Fruit fly (Drosophila melanogaster) whole organism, embryonic: ENCODE data around the gene CG6800.

Source experiments
- B-H1 ChIP-seq: fragments of 200-800 bp; sonication (Bioruptor generic); IDR thresholded peaks from 3 replicates; pipeline ENCODE4 v1.3.6; 2022; ENCODE audit warnings: missing biosample characterization, missing genetic modification characterization
- CG10654 ChIP-seq: fragments of 200-800 bp; sonication (Bioruptor generic); optimal IDR thresholded peaks from 2 replicates; lab custom pipeline; 2016; ENCODE audit warnings: missing biosample characterization, missing genetic modification characterization
- CG12104 ChIP-seq: fragments of 200-800 bp; sonication (Bioruptor generic); optimal IDR thresholded peaks from 3 replicates; lab custom pipeline; 2016; ENCODE audit warnings: missing biosample characterization, missing genetic modification characterization
- CG12769 ChIP-seq: fragments of 200-800 bp; sonication (Bioruptor generic); optimal IDR thresholded peaks from 2 replicates; lab custom pipeline; 2019; ENCODE audit warnings: missing biosample characterization, mild to moderate bottlenecking, missing genetic modification characterization, moderate library complexity
- CG14014 ChIP-seq: fragments of 200-800 bp; sonication (Bioruptor generic); IDR thresholded peaks from 2 replicates; pipeline ENCODE4 v1.3.6; 2022; ENCODE audit warnings: missing biosample characterization, missing genetic modification characterization
- CG14860 ChIP-seq: fragments of 200-800 bp; sonication (Bioruptor generic); IDR thresholded peaks from 3 replicates; pipeline ENCODE4 v1.3.6; 2022; ENCODE audit warnings: missing biosample characterization, missing genetic modification characterization; ENCODE audit not compliant: partially characterized antibody
- CG14965 ChIP-seq: fragments of 200-800 bp; sonication (Bioruptor generic); optimal IDR thresholded peaks from 2 replicates; lab custom pipeline; 2016; ENCODE audit warnings: missing biosample characterization, missing genetic modification characterization, borderline replicate concordance
- CG17612 ChIP-seq: fragments of 200-800 bp; sonication (Bioruptor generic); IDR thresholded peaks from 2 replicates; pipeline ENCODE4 v1.3.6; 2022; ENCODE audit warnings: missing biosample characterization, missing genetic modification characterization
- CG18619 ChIP-seq: fragments of 200-800 bp; sonication (Bioruptor generic); optimal IDR thresholded peaks from 3 replicates; lab custom pipeline; 2017; ENCODE audit warnings: missing biosample characterization, mild to moderate bottlenecking, missing genetic modification characterization
- CG33557 ChIP-seq: fragments of 200-800 bp; sonication (Bioruptor generic); optimal IDR thresholded peaks from 2 replicates; lab custom pipeline; 2019; ENCODE audit warnings: missing biosample characterization, mild to moderate bottlenecking, missing genetic modification characterization, moderate library complexity
- CG4360 ChIP-seq: fragments of 200-800 bp; sonication (Bioruptor generic); IDR thresholded peaks from 2 replicates; pipeline ENCODE4 v1.3.6; 2022; ENCODE audit warnings: missing biosample characterization, missing genetic modification characterization
- CG6683 ChIP-seq: fragments of 200-800 bp; sonication (Bioruptor generic); optimal IDR thresholded peaks from 2 replicates; lab custom pipeline; 2017; ENCODE audit warnings: missing biosample characterization, mild to moderate bottlenecking, missing genetic modification characterization, missing genetic modification reagents
- CG6791 ChIP-seq: fragments of 200-800 bp; sonication (Bioruptor generic); IDR thresholded peaks from 3 replicates; pipeline ENCODE4 v1.3.6; 2022; ENCODE audit warnings: missing biosample characterization, missing genetic modification characterization; ENCODE audit not compliant: partially characterized antibody
- CG6813 ChIP-seq: fragments of 200-800 bp; sonication (Bioruptor generic); optimal IDR thresholded peaks from 2 replicates; lab custom pipeline; 2017; ENCODE audit warnings: missing biosample characterization, missing genetic modification characterization, mild to moderate bottlenecking, moderate library complexity, missing genetic modification reagents
- CG6854 ChIP-seq: fragments of 200-800 bp; sonication (Bioruptor generic); optimal IDR thresholded peaks from 3 replicates; lab custom pipeline; 2017; ENCODE audit warnings: missing biosample characterization, mild to moderate bottlenecking, missing genetic modification characterization
- CG7271 ChIP-seq: fragments of 200-800 bp; sonication (Bioruptor generic); optimal IDR thresholded peaks from 2 replicates; lab custom pipeline; 2018; ENCODE audit warnings: missing biosample characterization, mild to moderate bottlenecking, missing genetic modification characterization, moderate library complexity
- CG7372 ChIP-seq: fragments of 200-800 bp; sonication (Bioruptor generic); IDR thresholded peaks from 2 replicates; pipeline ENCODE4 v1.3.6; 2022; ENCODE audit warnings: missing biosample characterization, missing genetic modification characterization
- CG8281 ChIP-seq: fragments of 200-800 bp; sonication (Bioruptor generic); optimal IDR thresholded peaks from 2 replicates; lab custom pipeline; 2018; ENCODE audit warnings: missing biosample characterization, mild to moderate bottlenecking, missing genetic modification characterization, moderate library complexity
- CG9727 ChIP-seq: fragments of 200-800 bp; sonication (Bioruptor generic); optimal IDR thresholded peaks from 3 replicates; lab custom pipeline; 2017; ENCODE audit warnings: missing biosample characterization, mild to moderate bottlenecking, missing genetic modification characterization
- CkIIα-i1 ChIP-seq: fragments of 200-800 bp; sonication (Bioruptor generic); IDR thresholded peaks from 2 replicates; pipeline ENCODE4 v1.3.6; 2022; ENCODE audit warnings: missing biosample characterization, missing genetic modification characterization
- HmgZ ChIP-seq: fragments of 200-800 bp; sonication (Bioruptor generic); optimal IDR thresholded peaks from 2 replicates; lab custom pipeline; 2018; ENCODE audit warnings: missing biosample characterization, mild to moderate bottlenecking, missing genetic modification characterization
- MBD-R2 ChIP-seq: fragments of 200-800 bp; sonication (Bioruptor generic); IDR thresholded peaks from 2 replicates; pipeline ENCODE4 v1.3.6; 2022; ENCODE audit warnings: missing biosample characterization, missing genetic modification characterization
- Oli ChIP-seq: fragments of 200-800 bp; sonication (Bioruptor generic); optimal IDR thresholded peaks from 2 replicates; lab custom pipeline; 2018; ENCODE audit warnings: missing biosample characterization, mild to moderate bottlenecking, missing genetic modification characterization, moderate library complexity
- Optix ChIP-seq: fragments of 200-800 bp; sonication (Bioruptor generic); IDR thresholded peaks from 3 replicates; pipeline ENCODE4 v1.3.6; 2022; ENCODE audit warnings: missing biosample characterization, missing genetic modification characterization
- Sry-δ ChIP-seq: fragments of 200-800 bp; sonication (Bioruptor generic); optimal IDR thresholded peaks from 2 replicates; lab custom pipeline; 2016; ENCODE audit warnings: missing biosample characterization, missing genetic modification characterization
- TFAM ChIP-seq: fragments of 200-800 bp; sonication (Bioruptor generic); optimal IDR thresholded peaks from 2 replicates; lab custom pipeline; 2017; ENCODE audit warnings: missing biosample characterization, missing genetic modification characterization, inconsistent platforms
- Trl ChIP-seq, 3 experiments: fragments of >200 bp in 2 of 3; fragments of 200-800 bp in 1 of 3; sonication (Bioruptor generic) in 1 of 3; optimal IDR thresholded peaks; 2 replicates in 1 of 3; 3 replicates in 2 of 3; lab custom pipeline; 2016 to 2017; ENCODE audit warnings: missing biosample characterization in 1 of 3, missing genetic modification characterization in 1 of 3
- amos ChIP-seq: fragments of 200-800 bp; sonication (Bioruptor generic); IDR thresholded peaks from 2 replicates; pipeline ENCODE4 v1.3.6; 2022; ENCODE audit warnings: missing biosample characterization, missing genetic modification characterization; ENCODE audit not compliant: partially characterized antibody
- cas ChIP-seq: fragments of 200-800 bp; sonication (Bioruptor generic); IDR thresholded peaks from 2 replicates; pipeline ENCODE4 v1.3.6; 2022; ENCODE audit warnings: missing biosample characterization, missing genetic modification characterization
- cg ChIP-seq: fragments of 200-800 bp; sonication (Bioruptor generic); optimal IDR thresholded peaks from 3 replicates; lab custom pipeline; 2019; ENCODE audit warnings: missing biosample characterization, mild to moderate bottlenecking, missing genetic modification characterization, moderate library complexity
- dan ChIP-seq: fragments of 200-800 bp; sonication (Bioruptor generic); IDR thresholded peaks from 2 replicates; pipeline ENCODE4 v1.3.6; 2022; ENCODE audit warnings: missing biosample characterization, missing genetic modification characterization
- gce ChIP-seq: fragments of 200-800 bp; sonication (Bioruptor generic); IDR thresholded peaks from 3 replicates; pipeline ENCODE4 v1.3.6; 2022; ENCODE audit warnings: missing biosample characterization, missing genetic modification characterization
- gem ChIP-seq: fragments of 200-800 bp; sonication (Bioruptor generic); optimal IDR thresholded peaks from 2 replicates; lab custom pipeline; 2019; ENCODE audit warnings: missing biosample characterization, mild to moderate bottlenecking, missing genetic modification characterization, moderate library complexity
- gfzf ChIP-seq: fragments of 200-800 bp; sonication (Bioruptor generic); optimal IDR thresholded peaks from 2 replicates; lab custom pipeline; 2016; ENCODE audit warnings: missing biosample characterization, mild to moderate bottlenecking, missing genetic modification characterization, moderate library complexity
- gt ChIP-seq: fragments of 200-800 bp; sonication (Bioruptor generic); IDR thresholded peaks from 2 replicates; pipeline ENCODE4 v1.3.6; 2022; ENCODE audit warnings: missing biosample characterization, missing genetic modification characterization
- jing ChIP-seq: fragments of 200-800 bp; sonication (Bioruptor generic); optimal IDR thresholded peaks from 2 replicates; lab custom pipeline; 2018; ENCODE audit warnings: missing biosample characterization, mild to moderate bottlenecking, missing genetic modification characterization
- org-1 ChIP-seq: fragments of 200-800 bp; sonication (Bioruptor generic); optimal IDR thresholded peaks from 2 replicates; lab custom pipeline; 2017; ENCODE audit warnings: missing biosample characterization, missing genetic modification characterization
- p53 ChIP-seq: fragments of 200-800 bp; sonication (Bioruptor generic); optimal IDR thresholded peaks from 2 replicates; lab custom pipeline; 2016; ENCODE audit warnings: missing biosample characterization, missing genetic modification characterization
- psq ChIP-seq: fragments of 200-800 bp; sonication (Bioruptor generic); optimal IDR thresholded peaks from 2 replicates; lab custom pipeline; 2017; ENCODE audit warnings: missing biosample characterization, missing genetic modification characterization
- sc ChIP-seq, 3 experiments: fragments of >200 bp in 2 of 3; fragments of 200-800 bp in 1 of 3; sonication (Bioruptor generic) in 1 of 3; optimal IDR thresholded peaks; 2 replicates in 2 of 3; 3 replicates in 1 of 3; lab custom pipeline; 2017; ENCODE audit warnings: mild to moderate bottlenecking in 1 of 3, missing biosample characterization in 1 of 3, missing genetic modification characterization in 1 of 3, missing genetic modification reagents in 1 of 3
- schlank ChIP-seq: fragments of 200-800 bp; sonication (Bioruptor generic); optimal IDR thresholded peaks from 2 replicates; lab custom pipeline; 2018; ENCODE audit warnings: missing biosample characterization, mild to moderate bottlenecking, missing genetic modification characterization
- sna ChIP-seq: fragments of 200-800 bp; sonication (Bioruptor generic); IDR thresholded peaks from 2 replicates; pipeline ENCODE4 v1.3.6; 2022; ENCODE audit warnings: missing biosample characterization, missing genetic modification characterization; ENCODE audit not compliant: partially characterized antibody
- sob ChIP-seq: fragments of 200-800 bp; sonication (Bioruptor generic); IDR thresholded peaks from 2 replicates; pipeline ENCODE4 v1.3.6; 2022; ENCODE audit warnings: missing biosample characterization, missing genetic modification characterization
- sr ChIP-seq: fragments of 200-800 bp; sonication (Bioruptor generic); IDR thresholded peaks from 3 replicates; pipeline ENCODE4 v1.3.6; 2022; ENCODE audit warnings: missing biosample characterization, missing genetic modification characterization
- stwl ChIP-seq: fragments of 200-800 bp; sonication (Bioruptor generic); optimal IDR thresholded peaks from 3 replicates; lab custom pipeline; 2018; ENCODE audit warnings: missing biosample characterization, mild to moderate bottlenecking, missing genetic modification characterization, moderate library complexity
- tgo ChIP-seq: fragments of 200-800 bp; sonication (Bioruptor generic); IDR thresholded peaks from 3 replicates; pipeline ENCODE4 v1.3.6; 2022; ENCODE audit warnings: missing biosample characterization, missing genetic modification characterization
- tx ChIP-seq: fragments of 200-800 bp; sonication (Bioruptor generic); optimal IDR thresholded peaks from 2 replicates; lab custom pipeline; 2016; ENCODE audit warnings: missing biosample characterization, missing genetic modification characterization
- vfl ChIP-seq: fragments of 200-800 bp; sonication (Bioruptor generic); optimal IDR thresholded peaks from 2 replicates; lab custom pipeline; 2016; ENCODE audit warnings: missing biosample characterization, missing genetic modification characterization
- wdn ChIP-seq: fragments of 200-800 bp; sonication (Bioruptor generic); IDR thresholded peaks from 2 replicates; pipeline ENCODE4 v1.3.6; 2022; ENCODE audit warnings: missing biosample characterization, missing genetic modification characterization
- zen2 ChIP-seq: fragments of 200-800 bp; sonication (Bioruptor generic); IDR thresholded peaks from 3 replicates; pipeline ENCODE4 v1.3.6; 2022; ENCODE audit warnings: missing biosample characterization, missing genetic modification characterization; ENCODE audit not compliant: partially characterized antibody

The CG6800 gene

DNA sequence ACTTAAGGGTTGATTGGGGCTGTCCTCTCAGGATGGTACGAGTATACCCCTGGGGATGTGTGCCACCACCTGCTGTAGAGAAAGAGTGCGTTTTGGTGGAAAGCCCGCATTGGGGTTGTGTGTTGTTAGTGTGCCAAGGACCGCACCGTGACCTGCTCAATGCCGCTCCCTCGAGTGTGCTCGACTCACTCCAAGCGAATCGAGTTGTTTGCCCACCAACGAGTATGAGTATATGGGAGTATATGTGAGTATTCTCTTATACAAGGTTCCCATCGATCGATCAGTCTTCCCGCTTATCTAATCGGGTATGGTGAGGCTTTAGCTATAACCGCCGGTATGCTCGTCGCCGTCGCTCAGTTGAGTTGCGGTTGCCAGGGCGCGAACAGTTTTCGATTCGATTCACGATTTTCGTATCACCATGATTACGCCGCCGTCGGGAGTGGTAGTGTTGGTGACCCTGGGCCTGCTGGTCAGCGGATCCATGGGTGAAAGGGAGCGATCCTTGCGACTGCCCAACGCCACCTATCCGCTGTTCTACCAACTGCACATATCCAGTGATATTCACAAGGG, 36.1 kb upstream of the CG6800 start, which contains the start of gene CG5849 (continued):
- no peak for TF ChIP-seq vfl (GFP tag; lab: Kevin White, UChicago)
- no peak for TF ChIP-seq tx
- TF ChIP-seq Sry-δ = no peak
- TF ChIP-seq psq (GFP tag; lab: Kevin White, UChicago) = no peak
- no peak for TF ChIP-seq gce (GFP tag; lab: Robert Waterston, UW)
- no peak for TF ChIP-seq CG14965 (GFP tag; lab: Kevin White, UChicago)
- no peak for TF ChIP-seq CG6683
- no peak for TF ChIP-seq sc (optimal IDR thresholded peaks at IDR 0.05; lab: Kevin White, UChicago)
- TF ChIP-seq sc (GFP tag; optimal IDR thresholded peaks at IDR 0.05; lab: Kevin White, UChicago) = no peak
- TF ChIP-seq gfzf (GFP tag; lab: Kevin White, UChicago) = no peak
- no peak for TF ChIP-seq gem (tag; lab: Kevin White, UChicago)
- TF ChIP-seq CG12769 (tag; lab: Kevin White, UChicago) = no peak
- TF ChIP-seq sna = no peak
- TF ChIP-seq dan (GFP tag; lab: Robert Waterston, UW) = no peak
- TF ChIP-seq Trl (optimal IDR thresholded peaks at IDR 0.05; lab: Kevin White, UChicago) = peak; percentile 6 to 14
- TF ChIP-seq Trl (GFP tag; optimal IDR thresholded peaks at IDR 0.05; lab: Kevin White, UChicago) = no peak
- no peak for TF ChIP-seq CG12104 (GFP tag; lab: Kevin White, UChicago)
- TF ChIP-seq sr = no peak
- TF ChIP-seq CG7372 = no peak
- no peak for TF ChIP-seq CG6854 (GFP tag; lab: Kevin White, UChicago)
- TF ChIP-seq CG17612 (GFP tag; lab: Robert Waterston, UW) = 0 out of 2 replicates have a peak, but pooled peaks have one; percentile 24
- TF ChIP-seq cas (GFP tag; lab: Robert Waterston, UW) = no peak
- no peak for TF ChIP-seq Oli
- no peak for TF ChIP-seq TFAM (GFP tag; lab: Kevin White, UChicago)
- TF ChIP-seq CG4360 = no peak
- TF ChIP-seq CG9727 (GFP tag; lab: Kevin White, UChicago) = no peak
- no peak for TF ChIP-seq CG14860 (GFP tag; lab: Robert Waterston, UW)
- no peak for TF ChIP-seq CG18619 (GFP tag; lab: Kevin White, UChicago)
- TF ChIP-seq Optix (GFP tag; lab: Robert Waterston, UW) = no peak
- no peak for TF ChIP-seq HmgZ (tag; lab: Kevin White, UChicago)
- no peak for TF ChIP-seq sob (GFP tag; lab: Robert Waterston, UW)
- TF ChIP-seq p53 (GFP tag; lab: Kevin White, UChicago) = no peak
- TF ChIP-seq CkIIα-i1 (GFP tag; lab: Robert Waterston, UW) = no peak
- no peak for TF ChIP-seq CG6813 (GFP tag; lab: Kevin White, UChicago)
- no peak for TF ChIP-seq CG14014 (GFP tag; lab: Robert Waterston, UW)
- no peak for TF ChIP-seq zen2 (GFP tag; lab: Robert Waterston, UW)
- peak; percentile 10 for TF ChIP-seq cg
- peak; percentile 33; the same call in 1 of the 2 replicates for TF ChIP-seq amos (GFP tag; lab: Robert Waterston, UW)
- TF ChIP-seq wdn (GFP tag; lab: Robert Waterston, UW) = no peak
- TF ChIP-seq MBD-R2 = no peak
- TF ChIP-seq B-H1 (GFP tag; lab: Robert Waterston, UW) = no peak
- no peak for TF ChIP-seq org-1 (GFP tag; lab: Kevin White, UChicago)
- no peak for TF ChIP-seq CG10654 (GFP tag; lab: Kevin White, UChicago)
- no peak for TF ChIP-seq CG33557 (GFP tag; lab: Kevin White, UChicago)
- TF ChIP-seq schlank = no peak
- no peak for TF ChIP-seq CG8281
- no peak for TF ChIP-seq tgo
- no peak for TF ChIP-seq stwl (tag; lab: Kevin White, UChicago)
- no peak for TF ChIP-seq jing
- no peak for TF ChIP-seq gt (GFP tag; lab: Robert Waterston, UW)
- TF ChIP-seq CG6791 (GFP tag; lab: Robert Waterston, UW) = 0 out of 3 replicates have a peak, but pooled peaks have one; percentile 32
- TF ChIP-seq CG7271 (tag; lab: Kevin White, UChicago) = no peak
